Fruit fly (Drosophila melanogaster): ENCODE data around the gene Cyp1.

Cyp1 gene

DNA sequence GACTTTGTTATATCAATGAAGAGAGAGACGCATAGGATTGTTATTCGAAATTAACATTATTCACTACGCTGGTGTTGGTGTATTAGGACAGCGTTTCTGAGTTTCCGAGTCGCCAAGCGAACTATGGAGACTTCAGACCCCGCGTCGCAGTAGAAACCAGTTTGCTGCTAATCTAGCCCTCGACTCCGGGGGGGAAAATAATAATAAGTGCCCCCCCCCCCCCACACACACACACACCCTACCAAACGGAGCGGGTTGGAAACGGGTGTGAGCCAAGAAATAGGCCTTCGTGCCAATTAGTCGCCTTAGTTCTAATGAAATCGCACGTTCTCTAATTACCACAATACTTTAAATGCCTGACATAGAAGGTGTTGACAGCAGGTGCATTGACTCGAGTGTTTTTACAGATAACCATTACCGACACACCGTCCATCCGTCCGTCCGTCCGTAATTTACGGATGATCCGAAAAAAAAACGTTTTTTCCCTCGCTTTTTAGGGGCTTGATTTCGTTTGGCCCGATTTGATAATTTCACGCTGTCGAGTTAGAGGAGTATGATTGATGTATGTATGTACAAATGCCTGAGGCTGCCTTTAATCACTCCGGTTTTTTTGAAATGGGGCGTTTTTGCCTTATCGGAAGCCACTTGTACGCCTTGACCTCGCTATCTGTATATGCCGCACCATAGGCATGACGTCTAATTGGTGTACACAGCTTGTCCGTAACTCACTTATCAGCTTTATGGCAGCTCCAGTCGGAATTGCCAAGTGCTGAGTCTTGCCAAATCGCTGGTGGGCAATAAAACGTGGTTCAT, 38.2 kb downstream of the Cyp1 start:
- TF ChIP-seq Blimp-1 (GFP tag; optimal IDR thresholded peaks at IDR 0.05): no peak
- TF ChIP-seq CG8319 (GFP tag; optimal IDR thresholded peaks at IDR 0.05): no peak
- TF ChIP-seq CG3919 (GFP tag; optimal IDR thresholded peaks at IDR 0.05): no peak
- no peak for TF ChIP-seq Sox15 (GFP tag; optimal IDR thresholded peaks at IDR 0.05)
- no peak for TF ChIP-seq CG11902 (GFP tag; optimal IDR thresholded peaks at IDR 0.05)
- TF ChIP-seq fkh (GFP tag; optimal IDR thresholded peaks at IDR 0.05): peak; percentile 34
- TF ChIP-seq dsx (GFP tag; optimal IDR thresholded peaks at IDR 0.05; ENCODE audit: poor library complexity, severe bottlenecking): no peak
- TF ChIP-seq lz (GFP tag; optimal IDR thresholded peaks at IDR 0.05): no peak
- TF ChIP-seq CG6854 (GFP tag; optimal IDR thresholded peaks at IDR 0.05): no peak
- no peak for TF ChIP-seq CG4318 (GFP tag; optimal IDR thresholded peaks at IDR 0.05)
- TF ChIP-seq Eip75B (GFP tag; optimal IDR thresholded peaks at IDR 0.05): no peak
- no peak for TF ChIP-seq dac (GFP tag; optimal IDR thresholded peaks at IDR 0.05)
- TF ChIP-seq Smox (GFP tag; optimal IDR thresholded peaks at IDR 0.05): no peak
- TF ChIP-seq Sox14 (GFP tag; optimal IDR thresholded peaks at IDR 0.05): no peak
- no peak for TF ChIP-seq CG8632 (GFP tag; optimal IDR thresholded peaks at IDR 0.05)
- peak; percentile 20 for TF ChIP-seq Eip78C (GFP tag)
- no peak for TF ChIP-seq fd85E (GFP tag; optimal IDR thresholded peaks at IDR 0.05)
- TF ChIP-seq salr (GFP tag; optimal IDR thresholded peaks at IDR 0.05): no peak
- no peak for TF ChIP-seq spab (GFP tag; optimal IDR thresholded peaks at IDR 0.05)
- no peak for TF ChIP-seq CG11294 (GFP tag; IDR thresholded peaks at IDR 0.05)
- no peak for TF ChIP-seq Hr39 (GFP tag; optimal IDR thresholded peaks at IDR 0.05)
- TF ChIP-seq CG1621 (tag; optimal IDR thresholded peaks at IDR 0.05): no peak
- TF ChIP-seq CG11762 (GFP tag; optimal IDR thresholded peaks at IDR 0.05; ENCODE audit: insufficient read depth): no peak
- no peak for TF ChIP-seq acj6 (GFP tag; optimal IDR thresholded peaks at IDR 0.05)
- TF ChIP-seq vri (GFP tag; optimal IDR thresholded peaks at IDR 0.05): peak; percentile 78
- no peak for TF ChIP-seq Sox102F (GFP tag; optimal IDR thresholded peaks at IDR 0.05)
- no peak for TF ChIP-seq fd59A (GFP tag; optimal IDR thresholded peaks at IDR 0.05)
- TF ChIP-seq Ets96B (tag; optimal IDR thresholded peaks at IDR 0.05): no peak
- TF ChIP-seq net (GFP tag; optimal IDR thresholded peaks at IDR 0.05): no peak
- TF ChIP-seq CG9139 (GFP tag; optimal IDR thresholded peaks at IDR 0.05): no peak
- TF ChIP-seq esn (GFP tag; optimal IDR thresholded peaks at IDR 0.05): no peak
- peak; percentile 93 for TF ChIP-seq svp (GFP tag)

DNA sequence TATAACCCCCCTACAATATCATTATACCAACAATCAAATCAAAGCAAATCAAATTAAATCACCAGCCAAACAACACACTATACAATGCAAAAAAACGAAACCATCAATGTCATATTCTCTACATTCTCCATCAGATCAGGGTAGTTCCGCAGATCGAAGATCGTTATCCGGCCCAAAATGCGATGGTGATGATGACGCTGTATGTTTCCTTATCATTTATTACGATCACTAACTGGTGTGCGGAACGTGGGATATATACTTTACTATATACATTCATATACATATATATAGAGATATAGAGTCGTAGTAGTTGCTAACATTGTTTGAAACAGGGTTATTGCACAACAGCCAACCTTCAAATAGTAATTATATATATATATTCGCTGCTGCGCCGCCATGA, 38.9 kb downstream of the Cyp1 start:
- no peak for TF ChIP-seq Met (GFP tag; optimal IDR thresholded peaks at IDR 0.05)
- no peak for TF ChIP-seq Hr4 (GFP tag; optimal IDR thresholded peaks at IDR 0.05)
- no peak for TF ChIP-seq esn (GFP tag; optimal IDR thresholded peaks at IDR 0.05)
- TF ChIP-seq fd59A (GFP tag; optimal IDR thresholded peaks at IDR 0.05): no peak
- no peak for TF ChIP-seq pdm3 (GFP tag; optimal IDR thresholded peaks at IDR 0.05)
- no peak for TF ChIP-seq ss (GFP tag; optimal IDR thresholded peaks at IDR 0.05)
- TF ChIP-seq CG31627 (GFP tag; optimal IDR thresholded peaks at IDR 0.05): no peak
- TF ChIP-seq spab (GFP tag; optimal IDR thresholded peaks at IDR 0.05): no peak
- TF ChIP-seq Lpt (GFP tag; optimal IDR thresholded peaks at IDR 0.05): no peak
- TF ChIP-seq OdsH (GFP tag; optimal IDR thresholded peaks at IDR 0.05): no peak
- TF ChIP-seq Smox (GFP tag; optimal IDR thresholded peaks at IDR 0.05): no peak
- no peak for TF ChIP-seq CG1621 (tag; optimal IDR thresholded peaks at IDR 0.05)
- TF ChIP-seq Sox14 (GFP tag; optimal IDR thresholded peaks at IDR 0.05): no peak
- TF ChIP-seq cyc (GFP tag; optimal IDR thresholded peaks at IDR 0.05): no peak
- TF ChIP-seq CG11902 (GFP tag; optimal IDR thresholded peaks at IDR 0.05): no peak
- no peak for TF ChIP-seq dsx (GFP tag; optimal IDR thresholded peaks at IDR 0.05; ENCODE audit: poor library complexity, severe bottlenecking)
- no peak for TF ChIP-seq Ets96B (tag; optimal IDR thresholded peaks at IDR 0.05)
- TF ChIP-seq CG6276 (GFP tag; optimal IDR thresholded peaks at IDR 0.05): no peak
- TF ChIP-seq Eip78C (GFP tag): no peak
